Worm (Caenorhabditis elegans) whole organism, young adult: Measurements from ENCODE around the gene F38A5.2.

Experiments
- D2030.7 ChIP-seq: fragments of 200-800 bp; sonication (Bioruptor generic); IDR thresholded peaks from 2 replicates; pipeline ENCODE4 v1.3.6; 2022; ENCODE audit warnings: missing genetic modification reagents, missing genetic modification characterization, missing compliant biosample characterization
- F22D6.2 ChIP-seq: sonication (generic microtip); optimal IDR thresholded peaks from 2 replicates; lab custom pipeline; 2016; ENCODE audit warnings: mild to moderate bottlenecking, missing genetic modification characterization, missing compliant biosample characterization
- F23B12.7 ChIP-seq: sonication (generic microtip); optimal IDR thresholded peaks from 2 replicates; lab custom pipeline; 2017; ENCODE audit warnings: missing genetic modification characterization, mild to moderate bottlenecking, missing compliant biosample characterization, antibody characterized with exemption, moderate library complexity; ENCODE audit not compliant: insufficient read depth
- F33H1.4 ChIP-seq: fragments of 200-800 bp; sonication (Bioruptor generic); IDR thresholded peaks from 2 replicates; pipeline ENCODE4 v1.3.6; 2022; ENCODE audit warnings: missing genetic modification reagents, missing genetic modification characterization, missing compliant biosample characterization
- F39B2.1 ChIP-seq: fragments of 200-800 bp; sonication (Bioruptor generic); IDR thresholded peaks from 2 replicates; pipeline ENCODE4 v1.3.6; 2022; ENCODE audit warnings: missing genetic modification reagents, missing genetic modification characterization, missing compliant biosample characterization
- F49E8.2 ChIP-seq: sonication (generic microtip); optimal IDR thresholded peaks from 3 replicates; lab custom pipeline; 2017; ENCODE audit warnings: missing genetic modification characterization, mild to moderate bottlenecking, missing compliant biosample characterization, antibody characterized with exemption, moderate library complexity; ENCODE audit not compliant: insufficient read depth
- K12H6.12 ChIP-seq: fragments of 200-800 bp; sonication (Bioruptor generic); optimal IDR thresholded peaks from 2 replicates; lab custom pipeline; 2018; ENCODE audit warnings: mild to moderate bottlenecking, missing genetic modification characterization, missing compliant biosample characterization
- Y53F4B.3 ChIP-seq: fragments of 200-800 bp; sonication (Bioruptor generic); IDR thresholded peaks from 2 replicates; pipeline ENCODE4 v1.3.6; 2022; ENCODE audit warnings: missing genetic modification reagents, missing genetic modification characterization, missing compliant biosample characterization
- Y95B8A.8 ChIP-seq: fragments of 200-800 bp; sonication (Bioruptor generic); IDR thresholded peaks from 2 replicates; pipeline ENCODE4 v1.3.6; 2022; ENCODE audit warnings: missing genetic modification reagents, missing genetic modification characterization, missing compliant biosample characterization
- ZK185.1 ChIP-seq: sonication (generic microtip); optimal IDR thresholded peaks from 2 replicates; lab custom pipeline; 2016; ENCODE audit warnings: mild to moderate bottlenecking, missing genetic modification characterization, missing compliant biosample characterization; ENCODE audit not compliant: poor library complexity, severe bottlenecking
- attf-5 ChIP-seq: fragments of 200-800 bp; sonication (Bioruptor generic); optimal IDR thresholded peaks from 2 replicates; lab custom pipeline; 2018; ENCODE audit warnings: mild to moderate bottlenecking, missing genetic modification characterization, missing compliant biosample characterization
- cebp-1 ChIP-seq, 2 experiments: fragments of 200-800 bp in 1 of 2; sonication (Bioruptor generic) in 1 of 2; sonication (generic microtip) in 1 of 2; IDR thresholded peaks in 1 of 2; optimal IDR thresholded peaks in 1 of 2; 2 replicates each; pipeline versions ENCODE4 v1.3.6 to Lab custom; 2017 to 2022; ENCODE audit warnings: missing compliant biosample characterization in 2 of 2, missing genetic modification characterization in 2 of 2, mild to moderate bottlenecking in 1 of 2, missing genetic modification reagents in 1 of 2, moderate library complexity in 1 of 2
- ceh-100 ChIP-seq: fragments of 200-800 bp; sonication (Bioruptor generic); IDR thresholded peaks from 2 replicates; pipeline ENCODE4 v1.3.6; 2022; ENCODE audit warnings: missing genetic modification reagents, missing genetic modification characterization, missing compliant biosample characterization
- ceh-27 ChIP-seq: fragments of 200-800 bp; sonication (Bioruptor generic); optimal IDR thresholded peaks from 2 replicates; lab custom pipeline; 2018; ENCODE audit warnings: mild to moderate bottlenecking, missing genetic modification characterization, moderate library complexity, missing compliant biosample characterization
- dox-1 ChIP-seq: fragments of 200-800 bp; sonication (Bioruptor generic); IDR thresholded peaks from 2 replicates; pipeline ENCODE4 v1.3.6; 2022; ENCODE audit warnings: missing genetic modification reagents, missing genetic modification characterization, missing compliant biosample characterization
- dpl-1 ChIP-seq: fragments of 150-350 bp; optimal IDR thresholded peaks from 2 replicates; lab custom pipeline; 2014; ENCODE audit warnings: missing biosample characterization, missing genetic modification reagents, missing genetic modification characterization
- efl-1 ChIP-seq: fragments of 150-350 bp; optimal IDR thresholded peaks from 2 replicates; lab custom pipeline; 2014; ENCODE audit warnings: missing biosample characterization, missing genetic modification reagents, missing genetic modification characterization
- egrh-3 ChIP-seq: fragments of 200-800 bp; sonication (Bioruptor generic); IDR thresholded peaks from 2 replicates; pipeline ENCODE4 v1.3.6; 2022; ENCODE audit warnings: missing genetic modification reagents, missing genetic modification characterization, missing compliant biosample characterization
- hlh-12 ChIP-seq: sonication (generic microtip); optimal IDR thresholded peaks from 2 replicates; lab custom pipeline; 2016; ENCODE audit warnings: missing genetic modification characterization, missing compliant biosample characterization
- hmg-1.2 ChIP-seq: fragments of 200-800 bp; sonication (Bioruptor generic); IDR thresholded peaks from 2 replicates; pipeline ENCODE4 v1.3.6; 2022; ENCODE audit warnings: missing genetic modification reagents, missing genetic modification characterization, missing compliant biosample characterization
- lin-35 ChIP-seq, 3 experiments: fragments of 150-350 bp in 2 of 3; sonication (generic microtip) in 1 of 3; optimal IDR thresholded peaks; 2 replicates each; lab custom pipeline; 2014 to 2018; ENCODE audit warnings: missing biosample characterization in 3 of 3, missing genetic modification characterization in 3 of 3, missing genetic modification reagents in 3 of 3
- lin-40 ChIP-seq: sonication (generic microtip); optimal IDR thresholded peaks from 2 replicates; lab custom pipeline; 2016; ENCODE audit warnings: missing genetic modification characterization, mild to moderate bottlenecking, missing compliant biosample characterization, missing genotype, missing genetic modification reagents
- lin-54 ChIP-seq: fragments of 200-800 bp; sonication (Bioruptor generic); optimal IDR thresholded peaks from 2 replicates; lab custom pipeline; 2018; ENCODE audit warnings: mild to moderate bottlenecking, missing genetic modification characterization, missing compliant biosample characterization
- lir-1 ChIP-seq: fragments of 200-800 bp; sonication (Bioruptor generic); conservative IDR thresholded peaks from 2 replicates; pipeline ENCODE4 v1.3.6; 2022; ENCODE audit warnings: missing genetic modification reagents, missing genetic modification characterization, missing compliant biosample characterization
- lsl-1 ChIP-seq: fragments of 200-800 bp; sonication (Bioruptor generic); optimal IDR thresholded peaks from 2 replicates; lab custom pipeline; 2018; ENCODE audit warnings: mild to moderate bottlenecking, missing genetic modification characterization, moderate library complexity, missing compliant biosample characterization
- madf-6 ChIP-seq: fragments of 200-800 bp; sonication (Bioruptor generic); IDR thresholded peaks from 2 replicates; pipeline ENCODE4 v1.3.6; 2022; ENCODE audit warnings: missing genetic modification reagents, missing genetic modification characterization, missing compliant biosample characterization
- mcd-1 ChIP-seq: fragments of 200-800 bp; sonication (Bioruptor generic); IDR thresholded peaks from 2 replicates; pipeline ENCODE4 v1.3.6; 2022; ENCODE audit warnings: missing genetic modification reagents, missing genetic modification characterization, missing compliant biosample characterization
- mes-4 ChIP-seq: sonication (generic microtip); optimal IDR thresholded peaks from 2 replicates; lab custom pipeline; 2016; ENCODE audit warnings: missing genotype, missing genetic modification characterization, missing compliant biosample characterization
- nfyb-1 ChIP-seq: fragments of 200-800 bp; sonication (Bioruptor generic); IDR thresholded peaks from 2 replicates; pipeline ENCODE4 v1.3.6; 2022; ENCODE audit warnings: missing genetic modification reagents, missing genetic modification characterization, missing compliant biosample characterization
- nhr-179 ChIP-seq: sonication (generic microtip); optimal IDR thresholded peaks from 2 replicates; lab custom pipeline; 2016; ENCODE audit warnings: mild to moderate bottlenecking, missing genetic modification characterization, missing compliant biosample characterization
- nhr-27 ChIP-seq: fragments of 200-800 bp; sonication (Bioruptor generic); optimal IDR thresholded peaks from 2 replicates; lab custom pipeline; 2018; ENCODE audit warnings: mild to moderate bottlenecking, missing genetic modification characterization, moderate library complexity, missing compliant biosample characterization
- nhr-80 ChIP-seq: sonication (generic microtip); optimal IDR thresholded peaks from 2 replicates; lab custom pipeline; 2016; ENCODE audit warnings: missing genetic modification characterization, missing compliant biosample characterization
- pbrm-1 ChIP-seq: fragments of 200-800 bp; sonication (Bioruptor generic); IDR thresholded peaks from 2 replicates; pipeline ENCODE4 v1.3.6; 2022; ENCODE audit warnings: missing genetic modification reagents, missing genetic modification characterization, missing compliant biosample characterization
- pha-4 ChIP-seq: fragments of 150-350 bp; sonication (generic microtip); optimal IDR thresholded peaks from 2 replicates; lab custom pipeline; 2014; ENCODE audit warnings: missing biosample characterization, missing genetic modification reagents, missing genetic modification characterization
- rcor-1 ChIP-seq: fragments of 200-800 bp; sonication (Bioruptor generic); IDR thresholded peaks from 2 replicates; pipeline ENCODE4 v1.3.6; 2022; ENCODE audit warnings: missing genetic modification reagents, missing genetic modification characterization, missing compliant biosample characterization
- rpc-1 ChIP-seq, 2 experiments: fragments of 150-350 bp in 1 of 2; sonication (generic microtip) in 1 of 2; optimal IDR thresholded peaks; 2 replicates each; lab custom pipeline; 2014 to 2018; ENCODE audit warnings: missing biosample characterization in 1 of 2, missing genetic modification characterization in 1 of 2, missing genetic modification reagents in 1 of 2, missing genotype in 1 of 2
- snpc-1.3 ChIP-seq: sonication (generic microtip); optimal IDR thresholded peaks from 2 replicates; lab custom pipeline; 2017; ENCODE audit warnings: missing genetic modification characterization, mild to moderate bottlenecking, missing compliant biosample characterization, antibody characterized with exemption, moderate library complexity, missing genotype, missing genetic modification reagents; ENCODE audit not compliant: insufficient read depth
- snpc-4 ChIP-seq, 5 experiments: fragments of 150-350 bp in 1 of 5; sonication (generic microtip) in 4 of 5; optimal IDR thresholded peaks; 2 replicates each; lab custom pipeline; 2014 to 2018; ENCODE audit warnings: missing genetic modification characterization in 5 of 5, missing biosample characterization in 3 of 5, antibody characterized with exemption in 2 of 5, mild to moderate bottlenecking in 2 of 5, missing compliant biosample characterization in 2 of 5, missing genotype in 2 of 5, moderate library complexity in 2 of 5, missing genetic modification reagents in 1 of 5
- tbp1 ChIP-seq: fragments of 200-800 bp; sonication (Bioruptor generic); optimal IDR thresholded peaks from 2 replicates; lab custom pipeline; 2018; ENCODE audit warnings: mild to moderate bottlenecking, missing genetic modification characterization, missing compliant biosample characterization
- tlf-1 ChIP-seq: fragments of 200-800 bp; sonication (Bioruptor generic); optimal IDR thresholded peaks from 2 replicates; lab custom pipeline; 2018; ENCODE audit warnings: mild to moderate bottlenecking, missing genetic modification characterization, missing compliant biosample characterization
- ztf-25 ChIP-seq: fragments of 200-800 bp; sonication (Bioruptor generic); IDR thresholded peaks from 2 replicates; pipeline ENCODE4 v1.3.6; 2022; ENCODE audit warnings: missing genetic modification reagents, missing genetic modification characterization, missing compliant biosample characterization

The F38A5.2 gene

DNA sequence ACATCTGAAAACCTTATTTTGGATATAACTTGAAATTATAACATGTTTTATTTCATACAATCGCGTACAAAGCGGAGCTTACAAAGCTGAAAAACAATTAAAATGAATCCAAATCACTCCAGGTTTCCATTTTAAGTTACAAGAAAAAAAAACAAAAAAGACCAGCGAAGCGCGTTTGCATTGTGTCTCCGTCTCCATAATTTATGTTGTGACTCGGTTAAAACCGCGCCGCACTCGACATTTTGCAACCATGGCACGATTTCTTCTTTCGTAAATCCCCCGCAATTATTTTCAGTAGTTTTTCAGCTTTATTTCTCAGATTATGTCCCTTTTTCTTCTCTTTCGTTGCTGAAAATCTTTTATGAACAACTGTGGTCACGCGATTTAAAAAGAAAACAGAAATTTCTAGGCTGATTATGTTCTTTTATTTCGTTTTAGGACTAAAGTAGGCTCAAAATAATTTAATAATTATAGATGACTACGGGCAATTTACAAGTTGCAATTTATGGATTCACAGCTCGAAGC is at the start of gene F38A5.2, which contains the start of gene dnj-11:
Gene F38A5.2, minus strand, starts transcription at position 4 of the 525 bp plus-strand sequence.
Gene dnj-11, plus strand, starts transcription at position 475 of the 525 bp plus-strand sequence.
- TF ChIP-seq lin-54 (GFP tag; lab: Kevin White, UChicago) (peak; percentile 47), nfyb-1 (no peak), ceh-100 (GFP tag; lab: Robert Waterston, UW) (peak; percentile 54; the same call in 1 of the 2 replicates), attf-5 (GFP tag; lab: Kevin White, UChicago) (peak; percentile 82), snpc-1.3 (tag; lab: Kevin White, UChicago) (peak; percentile 42), mes-4 (tag; lab: Kevin White, UChicago) (no peak), dpl-1 (peak; percentile 25), ceh-27 (GFP tag; lab: Kevin White, UChicago) (peak; percentile 73), lin-35 (GFP tag; optimal IDR thresholded peaks at IDR 0.05; lab: Kevin White, UChicago) (peak in 1 of 3 experiments; percentile 43), nhr-179 (no peak), D2030.7 (peak; percentile 69), cebp-1 (GFP tag; IDR thresholded peaks at IDR 0.05; lab: Robert Waterston, UW) (no peak), cebp-1 (tag; optimal IDR thresholded peaks at IDR 0.05; lab: Kevin White, UChicago) (peak; percentile 75), rpc-1 (optimal IDR thresholded peaks at IDR 0.05; lab: Kevin White, UChicago) (peak; percentile 3), rpc-1 (tag; optimal IDR thresholded peaks at IDR 0.05; lab: Kevin White, UChicago) (no peak), hlh-12 (tag; lab: Kevin White, UChicago) (no peak), F33H1.4 (GFP tag; lab: Robert Waterston, UW) (0 out of 2 replicates have a peak, but pooled peaks have one; percentile 23), efl-1 (peak; percentile 61), snpc-4 (GFP tag; optimal IDR thresholded peaks at IDR 0.05; lab: Kevin White, UChicago) (peak; percentile 45), snpc-4 (tag; optimal IDR thresholded peaks at IDR 0.05; lab: Kevin White, UChicago) (peak in 3 of 4 experiments; percentile 77 to 87 (median 80)), mcd-1 (peak; percentile 96), pbrm-1 (peak; percentile 67), madf-6 (0 out of 2 replicates have a peak, but pooled peaks have one; percentile 30), F49E8.2 (peak; percentile 49), F22D6.2 (tag; lab: Kevin White, UChicago) (no peak), hmg-1.2 (GFP tag; lab: Robert Waterston, UW) (peak; percentile 95), K12H6.12 (tag; lab: Kevin White, UChicago) (peak; percentile 48), Y53F4B.3 (GFP tag; lab: Robert Waterston, UW) (no peak), rcor-1 (GFP tag; lab: Robert Waterston, UW) (peak; percentile 38; the same call in 1 of the 2 replicates), F39B2.1 (GFP tag; lab: Robert Waterston, UW) (no peak), Y95B8A.8 (0 out of 2 replicates have a peak, but pooled peaks have one; percentile 23), ztf-25 (GFP tag; lab: Robert Waterston, UW) (no peak), pha-4 (tag; lab: Kevin White, UChicago) (peak; percentile 66), lsl-1 (peak; percentile 46), lin-40 (peak; percentile 59), lir-1 (no peak), nhr-27 (tag; lab: Kevin White, UChicago) (no peak), egrh-3 (0 out of 2 replicates have a peak, but pooled peaks have one; percentile 24), dox-1 (GFP tag; lab: Robert Waterston, UW) (peak; percentile 76; the same call in 1 of the 2 replicates), F23B12.7 (tag; lab: Kevin White, UChicago) (peak; percentile 90), tlf-1 (GFP tag; lab: Kevin White, UChicago) (peak; percentile 14), tbp1 (GFP tag; lab: Kevin White, UChicago) (peak; percentile 49), ZK185.1 (peak; percentile 2), nhr-80 (tag; lab: Kevin White, UChicago) (peak; percentile 40)
- TF ChIP-seq, all 124 proteins: peak for 31
